Worm (Caenorhabditis elegans) whole organism, early embryonic: ENCODE results near the gene ufd-1.

ENCODE experiments used
- ama-1 ChIP-seq: fragments of 150-350 bp; optimal IDR thresholded peaks from 2 replicates; lab custom pipeline; 2014
- flt-1 ChIP-seq: fragments of 200-800 bp; sonication (Bioruptor generic); IDR thresholded peaks from 2 replicates; pipeline ENCODE4 v1.3.6; 2022; ENCODE audit warnings: missing genetic modification characterization, missing compliant biosample characterization
- hmbx-1 ChIP-seq: sonication (generic microtip); optimal IDR thresholded peaks from 2 replicates; lab custom pipeline; 2016; ENCODE audit warnings: mild to moderate bottlenecking, missing genetic modification characterization, missing compliant biosample characterization
- sea-1 ChIP-seq: fragments of 200-800 bp; sonication (Bioruptor generic); conservative IDR thresholded peaks from 2 replicates; pipeline ENCODE4 v1.3.6; 2022; ENCODE audit warnings: missing genetic modification characterization, missing compliant biosample characterization

- TF ChIP-seq hmbx-1 (tag; lab: Kevin White, UChicago) (no peak), flt-1 (GFP tag; lab: Robert Waterston, UW) (no peak), ama-1 (lab: Kevin White, UChicago) (no peak), sea-1 (GFP tag; lab: Robert Waterston, UW) (no peak)
Observed at ce11 chrIV:12336893-12337627, 6.4 kb upstream of the ufd-1 start, which contains the start of the genes F19B6.10 and wht-5.
